Worm (Caenorhabditis elegans) whole organism, L1 larva: ENCODE data around the gene ech-2.

Experiments
- C04F5.9 ChIP-seq: sonication (generic microtip); optimal IDR thresholded peaks from 2 replicates; lab custom pipeline; 2016; ENCODE audit warnings: missing genetic modification characterization, missing compliant biosample characterization
- C16A3.4 ChIP-seq: fragments of 150-350 bp; optimal IDR thresholded peaks from 2 replicates; lab custom pipeline; 2014; ENCODE audit warnings: missing biosample characterization, missing genetic modification characterization
- C34B4.2 ChIP-seq: sonication (generic microtip); optimal IDR thresholded peaks from 2 replicates; lab custom pipeline; 2017; ENCODE audit warnings: mild to moderate bottlenecking, missing genetic modification characterization, missing compliant biosample characterization
- Y116A8C.19 ChIP-seq: sonication (generic microtip); optimal IDR thresholded peaks from 2 replicates; lab custom pipeline; 2016; ENCODE audit warnings: missing compliant biosample characterization, missing genetic modification characterization, borderline replicate concordance
- aha-1 ChIP-seq: fragments of 150-350 bp; optimal IDR thresholded peaks from 2 replicates; lab custom pipeline; 2014; ENCODE audit warnings: missing biosample characterization, missing genetic modification characterization
- alr-1 ChIP-seq: fragments of 200-800 bp; sonication (Bioruptor generic); optimal IDR thresholded peaks from 2 replicates; lab custom pipeline; 2018; ENCODE audit warnings: borderline replicate concordance, mild to moderate bottlenecking, missing genetic modification characterization, missing compliant biosample characterization
- aly-2 ChIP-seq: fragments of 150-350 bp; optimal IDR thresholded peaks from 2 replicates; lab custom pipeline; 2014; ENCODE audit warnings: missing biosample characterization, missing genetic modification characterization
- blmp-1 ChIP-seq: fragments of 150-350 bp; optimal IDR thresholded peaks from 2 replicates; lab custom pipeline; 2014; ENCODE audit warnings: missing biosample characterization, missing genetic modification characterization
- ceh-8 ChIP-seq: fragments of 200-800 bp; sonication (Bioruptor generic); optimal IDR thresholded peaks from 2 replicates; lab custom pipeline; 2018; ENCODE audit warnings: mild to moderate bottlenecking, missing genetic modification characterization, moderate library complexity, missing compliant biosample characterization
- ceh-82 ChIP-seq, 3 experiments: fragments of 150-350 bp in 1 of 3; sonication (generic microtip) in 2 of 3; optimal IDR thresholded peaks; 2 replicates each; lab custom pipeline; 2014 to 2017; ENCODE audit warnings: missing biosample characterization in 3 of 3, missing genetic modification characterization in 3 of 3
- efl-1 ChIP-seq, 4 experiments: fragments of 150-350 bp; optimal IDR thresholded peaks in 3 of 4; peaks in 1 of 4; 1 replicate in 1 of 4; 2 replicates in 3 of 4; lab custom pipeline; 2014; ENCODE audit warnings: missing biosample characterization in 2 of 4, missing genetic modification characterization in 2 of 4, missing genetic modification reagents in 2 of 4
- efl-3 ChIP-seq: fragments of 200-800 bp; sonication (Bioruptor generic); optimal IDR thresholded peaks from 2 replicates; lab custom pipeline; 2018; ENCODE audit warnings: mild to moderate bottlenecking, missing genetic modification characterization, missing compliant biosample characterization
- ets-5 ChIP-seq: fragments of 200-800 bp; sonication (Bioruptor generic); IDR thresholded peaks from 2 replicates; pipeline ENCODE4 v1.3.6; 2022; ENCODE audit warnings: missing genetic modification characterization, missing compliant biosample characterization
- fkh-4 ChIP-seq: sonication (generic microtip); optimal IDR thresholded peaks from 2 replicates; lab custom pipeline; 2016; ENCODE audit warnings: missing compliant biosample characterization, missing genetic modification characterization, borderline replicate concordance
- fkh-8 ChIP-seq: sonication (generic microtip); optimal IDR thresholded peaks from 2 replicates; lab custom pipeline; 2016; ENCODE audit warnings: mild to moderate bottlenecking, missing genetic modification characterization, missing compliant biosample characterization
- fos-1 ChIP-seq: fragments of 150-350 bp; optimal IDR thresholded peaks from 2 replicates; lab custom pipeline; 2014; ENCODE audit warnings: missing biosample characterization, missing genetic modification characterization
- hlh-4 ChIP-seq: sonication (generic microtip); optimal IDR thresholded peaks from 2 replicates; lab custom pipeline; 2016; ENCODE audit warnings: mild to moderate bottlenecking, missing genetic modification characterization, missing compliant biosample characterization
- hpl-2 ChIP-seq: fragments of 150-350 bp; optimal IDR thresholded peaks from 2 replicates; lab custom pipeline; 2014; ENCODE audit warnings: missing biosample characterization, missing genetic modification reagents, missing genetic modification characterization
- lin-35 ChIP-seq, 2 experiments: fragments of 150-350 bp; optimal IDR thresholded peaks; 2 replicates each; lab custom pipeline; 2014; ENCODE audit warnings: missing biosample characterization in 2 of 2, missing genetic modification characterization in 2 of 2, missing genetic modification reagents in 2 of 2
- lir-3 ChIP-seq: sonication (generic microtip); optimal IDR thresholded peaks from 2 replicates; lab custom pipeline; 2016; ENCODE audit warnings: mild to moderate bottlenecking, missing genetic modification characterization, moderate library complexity, missing compliant biosample characterization; ENCODE audit not compliant: poor library complexity
- lsy-2 ChIP-seq, 2 experiments: fragments of 150-350 bp; optimal IDR thresholded peaks; 2 replicates each; lab custom pipeline; 2014; ENCODE audit warnings: missing biosample characterization in 2 of 2, missing genetic modification characterization in 2 of 2
- mab-9 ChIP-seq: fragments of 200-800 bp; sonication (Bioruptor generic); IDR thresholded peaks from 2 replicates; pipeline ENCODE4 v1.3.6; 2022; ENCODE audit warnings: missing genetic modification reagents, missing genetic modification characterization, missing compliant biosample characterization
- nhr-11 ChIP-seq: fragments of 150-350 bp; optimal IDR thresholded peaks from 2 replicates; lab custom pipeline; 2014; ENCODE audit warnings: missing biosample characterization, missing genetic modification characterization
- nhr-237 ChIP-seq: fragments of 150-350 bp; optimal IDR thresholded peaks from 2 replicates; lab custom pipeline; 2014; ENCODE audit warnings: missing biosample characterization, missing genetic modification characterization
- nhr-28 ChIP-seq: fragments of 150-350 bp; optimal IDR thresholded peaks from 2 replicates; lab custom pipeline; 2014; ENCODE audit warnings: missing biosample characterization, missing genetic modification characterization
- nhr-71 ChIP-seq: sonication (generic microtip); optimal IDR thresholded peaks from 2 replicates; lab custom pipeline; 2016; ENCODE audit warnings: mild to moderate bottlenecking, missing genetic modification characterization, moderate library complexity, missing compliant biosample characterization
- nhr-76 ChIP-seq: sonication (generic microtip); optimal IDR thresholded peaks from 2 replicates; lab custom pipeline; 2017; ENCODE audit warnings: missing biosample characterization, missing genetic modification characterization
- nhr-90 ChIP-seq: sonication (generic microtip); optimal IDR thresholded peaks from 2 replicates; lab custom pipeline; 2016; ENCODE audit warnings: mild to moderate bottlenecking, missing genetic modification characterization, missing compliant biosample characterization; ENCODE audit not compliant: poor library complexity
- pax-3 ChIP-seq: fragments of 200-800 bp; sonication (Bioruptor generic); optimal IDR thresholded peaks from 2 replicates; lab custom pipeline; 2018; ENCODE audit warnings: mild to moderate bottlenecking, missing genetic modification characterization, moderate library complexity, missing compliant biosample characterization
- pqm-1 ChIP-seq: sonication (generic microtip); optimal IDR thresholded peaks from 3 replicates; lab custom pipeline; 2017; ENCODE audit warnings: missing biosample characterization, missing genetic modification characterization
- rnt-1 ChIP-seq: sonication (generic microtip); optimal IDR thresholded peaks from 2 replicates; lab custom pipeline; 2016; ENCODE audit warnings: mild to moderate bottlenecking, missing genetic modification characterization, moderate library complexity, missing compliant biosample characterization
- snpc-4 ChIP-seq: fragments of 150-350 bp; optimal IDR thresholded peaks from 2 replicates; lab custom pipeline; 2014; ENCODE audit warnings: missing biosample characterization, missing genetic modification characterization
- snu-23 ChIP-seq: sonication (generic microtip); optimal IDR thresholded peaks from 2 replicates; lab custom pipeline; 2016; ENCODE audit warnings: missing genetic modification characterization, missing compliant biosample characterization
- sup-37 ChIP-seq: fragments of 200-800 bp; sonication (Bioruptor generic); optimal IDR thresholded peaks from 2 replicates; lab custom pipeline; 2018; ENCODE audit warnings: mild to moderate bottlenecking, missing genetic modification characterization, missing compliant biosample characterization
- tbx-2 ChIP-seq: sonication (generic microtip); optimal IDR thresholded peaks from 2 replicates; lab custom pipeline; 2016; ENCODE audit warnings: missing genetic modification characterization, missing compliant biosample characterization
- unc-130 ChIP-seq: fragments of 150-350 bp; optimal IDR thresholded peaks from 2 replicates; lab custom pipeline; 2017; ENCODE audit warnings: missing biosample characterization, missing genetic modification characterization, inconsistent platforms
- unc-98 ChIP-seq: fragments of 200-800 bp; sonication (Bioruptor generic); IDR thresholded peaks from 2 replicates; pipeline ENCODE4 v1.3.6; 2022; ENCODE audit warnings: missing genetic modification characterization, missing compliant biosample characterization
- vab-15 ChIP-seq: sonication (generic microtip); optimal IDR thresholded peaks from 2 replicates; lab custom pipeline; 2017; ENCODE audit warnings: missing genotype, mild to moderate bottlenecking, missing genetic modification characterization, missing compliant biosample characterization
- zag-1 ChIP-seq: fragments of 150-350 bp; optimal IDR thresholded peaks from 2 replicates; lab custom pipeline; 2014; ENCODE audit warnings: missing biosample characterization, missing genetic modification characterization
- zip-4 ChIP-seq: fragments of 200-800 bp; sonication (Bioruptor generic); optimal IDR thresholded peaks from 2 replicates; lab custom pipeline; 2018; ENCODE audit warnings: mild to moderate bottlenecking, missing genetic modification characterization, moderate library complexity, missing compliant biosample characterization
- ztf-4 ChIP-seq: fragments of 150-350 bp; optimal IDR thresholded peaks from 2 replicates; lab custom pipeline; 2014; ENCODE audit warnings: missing biosample characterization, missing genetic modification characterization

The ech-2 gene

ce11 chrIV:11854777-11855176 is 1.4 kb downstream of the ech-2 start, which contains the start of gene tag-30 (continued):
- TF ChIP-seq fkh-8 (tag; lab: Kevin White, UChicago) (no peak), hlh-4 (tag; lab: Kevin White, UChicago) (no peak), mab-9 (no peak), nhr-71 (peak; percentile 67), unc-130 (peak; percentile 32), ztf-4 (tag; lab: Kevin White, UChicago) (no peak), Y116A8C.19 (no peak), nhr-11 (tag; lab: Kevin White, UChicago) (no peak), zag-1 (tag; lab: Kevin White, UChicago) (no peak), snpc-4 (tag; lab: Kevin White, UChicago) (no peak), efl-1 (optimal IDR thresholded peaks at IDR 0.05; lab: Kevin White, UChicago) (peak; percentile 54 to 61), efl-1 (GFP tag; optimal IDR thresholded peaks at IDR 0.05 in 1 of 2; lab: Kevin White, UChicago) (peak; percentile 57 to 87), ceh-82 (tag; optimal IDR thresholded peaks at IDR 0.05; lab: Kevin White, UChicago) (peak in 1 of 3 experiments; percentile 26), pax-3 (tag; lab: Kevin White, UChicago) (no peak), tbx-2 (tag; lab: Kevin White, UChicago) (peak; percentile 37), aly-2 (tag; lab: Kevin White, UChicago) (no peak), hpl-2 (GFP tag; lab: Kevin White, UChicago) (no peak), C16A3.4 (tag; lab: Kevin White, UChicago) (peak; percentile 67), lsy-2 (tag; optimal IDR thresholded peaks at IDR 0.05; lab: Kevin White, UChicago) (peak in 1 of 2 experiments; percentile 70), pqm-1 (tag; lab: Kevin White, UChicago) (no peak), nhr-28 (tag; lab: Kevin White, UChicago) (no peak), snu-23 (no peak), C04F5.9 (tag; lab: Kevin White, UChicago) (no peak), ets-5 (GFP tag; lab: Robert Waterston, UW) (no peak), lir-3 (tag; lab: Kevin White, UChicago) (no peak), rnt-1 (peak; percentile 40), fkh-4 (no peak), nhr-237 (tag; lab: Kevin White, UChicago) (no peak), fos-1 (tag; lab: Kevin White, UChicago) (no peak), C34B4.2 (tag; lab: Kevin White, UChicago) (no peak)

- TF ChIP-seq sup-37 (GFP tag; lab: Kevin White, UChicago) (no peak), nhr-90 (tag; lab: Kevin White, UChicago) (no peak), vab-15 (no peak), ceh-82 (tag; optimal IDR thresholded peaks at IDR 0.05; lab: Kevin White, UChicago) (no peak), nhr-28 (tag; lab: Kevin White, UChicago) (no peak), tbx-2 (tag; lab: Kevin White, UChicago) (no peak), aha-1 (no peak), alr-1 (tag; lab: Kevin White, UChicago) (no peak), hlh-4 (tag; lab: Kevin White, UChicago) (no peak), blmp-1 (no peak), lin-35 (GFP tag; optimal IDR thresholded peaks at IDR 0.05; lab: Kevin White, UChicago) (no peak), nhr-76 (tag; lab: Kevin White, UChicago) (no peak), ceh-8 (GFP tag; lab: Kevin White, UChicago) (no peak), lsy-2 (tag; optimal IDR thresholded peaks at IDR 0.05; lab: Kevin White, UChicago) (no peak), efl-1 (optimal IDR thresholded peaks at IDR 0.05; lab: Kevin White, UChicago) (no peak), efl-1 (GFP tag; optimal IDR thresholded peaks at IDR 0.05 in 1 of 2; lab: Kevin White, UChicago) (no peak), pax-3 (tag; lab: Kevin White, UChicago) (no peak), unc-98 (GFP tag; lab: Robert Waterston, UW) (no peak), zip-4 (GFP tag; lab: Kevin White, UChicago) (no peak), efl-3 (no peak)
These were observed 4.3 kb downstream of the ech-2 start, which contains the start of gene F38H4.5 for ce11 chrIV:11851882-11852281. Gene F38H4.5 (plus strand): TSS chrIV:11852182.
